Worm (Caenorhabditis elegans) whole organism, L2 larva: ENCODE data around the gene Y48A6B.3.

Experiments used
- C34F6.9 ChIP-seq: fragments of 150-350 bp; optimal IDR thresholded peaks from 2 replicates; lab custom pipeline; 2014; ENCODE audit warnings: missing biosample characterization, missing genetic modification characterization
- R02D3.7 ChIP-seq: fragments of 150-350 bp; optimal IDR thresholded peaks from 2 replicates; lab custom pipeline; 2014; ENCODE audit warnings: missing biosample characterization, missing genetic modification characterization
- Y55F3AM.14 ChIP-seq: fragments of 200-800 bp; sonication (Bioruptor generic); optimal IDR thresholded peaks from 2 replicates; lab custom pipeline; 2018; ENCODE audit warnings: mild to moderate bottlenecking, missing genetic modification characterization, missing compliant biosample characterization
- ZK546.5 ChIP-seq: sonication (generic microtip); optimal IDR thresholded peaks from 2 replicates; lab custom pipeline; 2017; ENCODE audit warnings: missing biosample characterization, missing genetic modification characterization
- alr-1 ChIP-seq: fragments of 150-350 bp; optimal IDR thresholded peaks from 2 replicates; lab custom pipeline; 2014; ENCODE audit warnings: missing biosample characterization, missing genetic modification characterization
- ama-1 ChIP-seq: fragments of 150-350 bp; optimal IDR thresholded peaks from 2 replicates; lab custom pipeline; 2018; ENCODE audit warnings: inconsistent platforms
- blmp-1 ChIP-seq: sonication (generic microtip); optimal IDR thresholded peaks from 2 replicates; lab custom pipeline; 2017; ENCODE audit warnings: missing genetic modification characterization, mild to moderate bottlenecking, missing compliant biosample characterization, antibody characterized with exemption, moderate library complexity; ENCODE audit not compliant: insufficient read depth
- ceh-16 ChIP-seq: fragments of 150-350 bp; optimal IDR thresholded peaks from 2 replicates; lab custom pipeline; 2014; ENCODE audit warnings: missing biosample characterization, missing genetic modification characterization
- ceh-82 ChIP-seq: fragments of 150-350 bp; optimal IDR thresholded peaks from 2 replicates; lab custom pipeline; 2014; ENCODE audit warnings: missing biosample characterization, missing genetic modification characterization
- crh-2 ChIP-seq: sonication (generic microtip); optimal IDR thresholded peaks from 2 replicates; lab custom pipeline; 2017; ENCODE audit warnings: missing biosample characterization, missing genetic modification characterization
- dmd-4 ChIP-seq: sonication (generic microtip); optimal IDR thresholded peaks from 2 replicates; lab custom pipeline; 2017; ENCODE audit warnings: missing biosample characterization, missing genetic modification characterization
- egl-27 ChIP-seq: sonication (generic microtip); optimal IDR thresholded peaks from 3 replicates; lab custom pipeline; 2017; ENCODE audit warnings: missing biosample characterization, missing genetic modification reagents, missing genetic modification characterization
- fos-1 ChIP-seq: fragments of 150-350 bp; optimal IDR thresholded peaks from 2 replicates; lab custom pipeline; 2014; ENCODE audit warnings: missing biosample characterization, missing genetic modification characterization
- gmeb-1 ChIP-seq: fragments of 150-350 bp; optimal IDR thresholded peaks from 2 replicates; lab custom pipeline; 2014; ENCODE audit warnings: missing biosample characterization, missing genetic modification characterization
- lin-11 ChIP-seq: fragments of 150-350 bp; sonication (generic microtip); optimal IDR thresholded peaks from 2 replicates; lab custom pipeline; 2014; ENCODE audit warnings: missing biosample characterization, missing genetic modification characterization, inconsistent platforms, mixed read lengths
- lin-13 ChIP-seq: fragments of 150-350 bp; optimal IDR thresholded peaks from 2 replicates; lab custom pipeline; 2014; ENCODE audit warnings: missing biosample characterization, missing genetic modification reagents, missing genetic modification characterization
- lin-39 ChIP-seq: fragments of 150-350 bp; optimal IDR thresholded peaks from 2 replicates; lab custom pipeline; 2014; ENCODE audit warnings: missing biosample characterization, missing genetic modification reagents, missing genetic modification characterization
- lsy-2 ChIP-seq, 2 experiments: fragments of 150-350 bp in 1 of 2; sonication (generic microtip) in 1 of 2; optimal IDR thresholded peaks; 2 replicates each; lab custom pipeline; 2014 to 2017; ENCODE audit warnings: missing biosample characterization in 2 of 2, missing genetic modification characterization in 2 of 2
- mab-5 ChIP-seq: fragments of 150-350 bp; optimal IDR thresholded peaks from 2 replicates; lab custom pipeline; 2014; ENCODE audit warnings: missing biosample characterization, missing genetic modification characterization
- mbf-1 ChIP-seq: sonication (generic microtip); optimal IDR thresholded peaks from 2 replicates; lab custom pipeline; 2017; ENCODE audit warnings: missing biosample characterization, missing genetic modification characterization
- mdl-1 ChIP-seq, 2 experiments: fragments of 150-350 bp in 1 of 2; sonication (generic microtip) in 1 of 2; optimal IDR thresholded peaks; 2 replicates each; lab custom pipeline; 2017; ENCODE audit warnings: missing biosample characterization in 2 of 2, missing genetic modification characterization in 2 of 2
- nhr-10 ChIP-seq: sonication (generic microtip); optimal IDR thresholded peaks from 2 replicates; lab custom pipeline; 2017; ENCODE audit warnings: missing biosample characterization, missing genetic modification characterization
- nhr-11 ChIP-seq: fragments of 150-350 bp; optimal IDR thresholded peaks from 2 replicates; lab custom pipeline; 2014; ENCODE audit warnings: missing biosample characterization, missing genetic modification characterization
- nhr-12 ChIP-seq: fragments of 150-350 bp; optimal IDR thresholded peaks from 2 replicates; lab custom pipeline; 2014; ENCODE audit warnings: missing biosample characterization, missing genetic modification characterization
- nhr-129 ChIP-seq: fragments of 150-350 bp; optimal IDR thresholded peaks from 2 replicates; lab custom pipeline; 2014; ENCODE audit warnings: missing biosample characterization, missing genetic modification characterization
- nhr-21 ChIP-seq: fragments of 150-350 bp; optimal IDR thresholded peaks from 2 replicates; lab custom pipeline; 2014; ENCODE audit warnings: missing biosample characterization, missing genetic modification characterization
- nhr-25 ChIP-seq: fragments of 150-350 bp; sonication (generic microtip); optimal IDR thresholded peaks from 3 replicates; lab custom pipeline; 2014; ENCODE audit warnings: missing biosample characterization, missing genetic modification characterization
- nhr-77 ChIP-seq: fragments of 150-350 bp; optimal IDR thresholded peaks from 2 replicates; lab custom pipeline; 2014; ENCODE audit warnings: missing biosample characterization, missing genetic modification characterization
- peb-1 ChIP-seq: fragments of 150-350 bp; optimal IDR thresholded peaks from 2 replicates; lab custom pipeline; 2014; ENCODE audit warnings: missing biosample characterization, missing genetic modification characterization
- sem-4 ChIP-seq: fragments of 150-350 bp; optimal IDR thresholded peaks from 2 replicates; lab custom pipeline; 2014; ENCODE audit warnings: missing biosample characterization, missing genetic modification reagents, missing genetic modification characterization
- skn-1 ChIP-seq: sonication (generic microtip); optimal IDR thresholded peaks from 2 replicates; lab custom pipeline; 2017; ENCODE audit warnings: missing biosample characterization, missing genetic modification characterization
- sma-3 ChIP-seq: sonication (generic microtip); optimal IDR thresholded peaks from 2 replicates; lab custom pipeline; 2016; ENCODE audit warnings: missing genetic modification reagents, missing genetic modification characterization, missing compliant biosample characterization
- unc-62 ChIP-seq: fragments of 150-350 bp; optimal IDR thresholded peaks from 2 replicates; lab custom pipeline; 2014; ENCODE audit warnings: missing biosample characterization, missing genetic modification reagents, missing genetic modification characterization
- ztf-1 ChIP-seq: fragments of 200-800 bp; sonication (Bioruptor generic); conservative IDR thresholded peaks from 2 replicates; pipeline ENCODE4 v1.3.6; 2022; ENCODE audit warnings: missing genetic modification characterization, missing compliant biosample characterization
- ztf-11 ChIP-seq: sonication (generic microtip); optimal IDR thresholded peaks from 2 replicates; lab custom pipeline; 2017; ENCODE audit warnings: missing biosample characterization, missing genetic modification characterization
- ztf-4 ChIP-seq: fragments of 150-350 bp; optimal IDR thresholded peaks from 2 replicates; lab custom pipeline; 2014; ENCODE audit warnings: missing biosample characterization, missing genetic modification characterization

Y48A6B.3 gene

DNA sequence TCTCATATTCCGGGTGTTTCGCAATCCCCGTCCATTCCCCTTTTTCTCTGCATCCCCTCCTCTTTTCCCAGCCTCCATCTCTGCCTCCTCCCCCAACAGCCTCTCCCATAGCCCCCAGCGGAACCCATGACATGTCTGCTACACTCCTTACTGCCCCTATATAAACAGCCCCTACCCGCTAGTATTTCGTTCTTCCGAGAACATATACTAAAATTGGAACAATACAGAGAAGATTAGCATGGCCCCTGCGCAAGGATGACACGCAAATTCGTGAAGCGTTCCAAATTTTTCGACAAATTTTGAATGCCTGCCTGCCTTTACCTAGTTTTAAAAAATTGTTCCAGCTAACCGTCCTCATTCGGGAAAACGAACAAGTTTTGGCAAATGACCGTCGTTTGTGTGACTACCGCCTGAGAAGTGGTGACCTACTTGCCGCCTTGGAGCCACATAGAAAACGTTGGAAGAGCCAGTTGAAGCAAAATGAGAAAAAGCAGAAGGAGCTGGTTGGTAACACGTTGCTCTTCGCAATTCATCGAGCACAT, 18.5 kb upstream of the Y48A6B.3 start (continued):
- TF ChIP-seq nhr-11, result peak; percentile 52
- peak; percentile 94 for TF ChIP-seq mab-5 (tag; lab: Kevin White, UChicago)
- TF ChIP-seq mbf-1 (tag; lab: Kevin White, UChicago), result peak; percentile 36
- no peak for TF ChIP-seq lin-39
- peak; percentile 86 for TF ChIP-seq ceh-82 (tag; lab: Kevin White, UChicago)
- TF ChIP-seq R02D3.7 (tag; lab: Kevin White, UChicago), result peak; percentile 38
- peak; percentile 81 for TF ChIP-seq nhr-77 (tag; lab: Kevin White, UChicago)
- peak; percentile 95 for TF ChIP-seq ztf-4 (tag; lab: Kevin White, UChicago)
- peak; percentile 97 for TF ChIP-seq sem-4 (tag; lab: Kevin White, UChicago)
- peak; percentile 75 for TF ChIP-seq ama-1 (lab: Kevin White, UChicago)
- TF ChIP-seq peb-1 (tag; lab: Kevin White, UChicago), result no peak
- TF ChIP-seq dmd-4 (tag; lab: Kevin White, UChicago), result peak; percentile 59
- peak; percentile 94 for TF ChIP-seq nhr-25 (tag; lab: Kevin White, UChicago)
- peak; percentile 95 for TF ChIP-seq nhr-129 (tag; lab: Kevin White, UChicago)
- TF ChIP-seq unc-62 (GFP tag; lab: Kevin White, UChicago), result no peak

DNA sequence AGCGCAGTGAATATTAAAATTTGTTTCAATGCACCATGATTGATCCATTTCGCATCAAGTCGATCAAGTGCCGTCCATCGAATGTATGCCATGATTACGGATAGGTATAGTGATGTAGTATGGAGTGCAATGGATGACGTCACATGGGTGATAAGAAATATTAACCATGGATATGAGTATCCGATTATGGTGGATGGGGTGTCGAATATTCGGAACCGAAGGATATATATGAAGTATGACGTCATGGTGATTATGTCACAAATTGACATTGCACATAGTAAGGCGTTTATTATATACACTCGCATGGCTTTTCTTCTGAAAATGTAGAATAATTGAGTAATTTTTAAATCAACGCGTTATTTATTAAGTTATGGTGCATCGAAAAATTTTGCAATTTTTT, 13.9 kb upstream of the Y48A6B.3 start:
- no peak for TF ChIP-seq ztf-4 (tag; lab: Kevin White, UChicago)
- TF ChIP-seq R02D3.7 (tag; lab: Kevin White, UChicago), result no peak
- TF ChIP-seq ztf-11 (tag; lab: Kevin White, UChicago), result no peak
- TF ChIP-seq ztf-1 (GFP tag; lab: Robert Waterston, UW), result no peak
- TF ChIP-seq ceh-16, result no peak
- no peak for TF ChIP-seq ceh-82 (tag; lab: Kevin White, UChicago)
- TF ChIP-seq lsy-2 (tag; optimal IDR thresholded peaks at IDR 0.05; lab: Kevin White, UChicago), result no peak
- no peak for TF ChIP-seq alr-1 (tag; lab: Kevin White, UChicago)
- no peak for TF ChIP-seq nhr-129 (tag; lab: Kevin White, UChicago)
- TF ChIP-seq lin-39, result no peak
- TF ChIP-seq nhr-77 (tag; lab: Kevin White, UChicago), result no peak
- no peak for TF ChIP-seq nhr-25 (tag; lab: Kevin White, UChicago)
- TF ChIP-seq ama-1 (lab: Kevin White, UChicago), result no peak
- no peak for TF ChIP-seq nhr-10 (tag; lab: Kevin White, UChicago)
- TF ChIP-seq sma-3 (GFP tag; lab: Kevin White, UChicago), result no peak
- no peak for TF ChIP-seq skn-1 (tag; lab: Kevin White, UChicago)
- TF ChIP-seq Y55F3AM.14 (GFP tag; lab: Kevin White, UChicago), result no peak
- no peak for TF ChIP-seq lin-11 (tag; lab: Kevin White, UChicago)
- no peak for TF ChIP-seq sem-4 (tag; lab: Kevin White, UChicago)
- no peak for TF ChIP-seq ZK546.5 (tag; lab: Kevin White, UChicago)

DNA sequence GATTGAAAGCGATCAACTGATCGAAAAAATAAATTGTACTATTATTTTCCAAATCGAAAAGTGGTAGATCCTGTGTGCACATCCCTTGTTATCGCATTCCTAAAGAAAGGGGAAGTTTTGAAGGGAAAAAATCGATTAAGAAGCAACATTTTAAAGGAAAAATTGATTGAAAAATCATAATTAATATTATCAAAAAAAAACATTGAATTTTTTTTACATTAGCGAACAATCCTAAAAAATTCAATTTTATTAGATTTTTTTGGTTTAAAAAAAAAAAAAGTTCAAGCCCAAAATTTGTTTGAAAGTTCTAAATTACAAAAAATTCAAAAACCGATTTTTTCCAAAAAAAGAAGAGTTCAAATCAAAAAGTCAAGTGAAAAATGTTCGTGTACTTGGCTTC, 12.9 kb upstream of the Y48A6B.3 start, which contains the start of gene dmsr-5:
TSS of gene dmsr-5 (minus strand) at position 101 of the 400 bp plus-strand sequence.
- TF ChIP-seq C34F6.9 (tag; lab: Kevin White, UChicago) (no peak), gmeb-1 (tag; lab: Kevin White, UChicago) (no peak), ZK546.5 (tag; lab: Kevin White, UChicago) (no peak), nhr-25 (tag; lab: Kevin White, UChicago) (no peak), fos-1 (no peak), ztf-4 (tag; lab: Kevin White, UChicago) (no peak), sma-3 (GFP tag; lab: Kevin White, UChicago) (no peak), nhr-12 (no peak), nhr-77 (tag; lab: Kevin White, UChicago) (no peak)
- TF ChIP-seq, all 48 proteins: peak for 0

DNA sequence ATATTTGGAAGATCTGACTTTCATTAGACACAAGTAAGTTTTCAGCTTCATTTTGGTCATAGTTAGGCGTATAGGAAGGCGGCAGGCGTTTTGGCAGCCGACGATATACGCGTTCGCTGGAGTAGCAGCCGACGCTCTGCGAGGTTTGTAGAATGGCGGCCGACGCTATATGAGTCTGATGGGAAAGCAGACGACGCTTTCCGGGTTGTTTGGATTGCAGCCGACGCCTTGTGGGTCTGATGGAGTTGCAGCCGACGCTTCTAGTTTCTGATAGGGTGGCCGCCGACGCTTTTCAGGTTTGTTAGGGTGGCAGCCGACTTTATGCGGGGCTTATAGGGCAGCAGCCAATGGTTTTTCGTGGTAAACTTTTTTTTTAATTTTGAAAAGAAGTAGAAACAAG, 5.2 kb upstream of the Y48A6B.3 start:
- no peak for TF ChIP-seq blmp-1 (tag; lab: Kevin White, UChicago)
- no peak for TF ChIP-seq Y55F3AM.14 (GFP tag; lab: Kevin White, UChicago)
- no peak for TF ChIP-seq mdl-1 (tag; optimal IDR thresholded peaks at IDR 0.05; lab: Kevin White, UChicago)
- TF ChIP-seq ztf-4 (tag; lab: Kevin White, UChicago), result no peak
- TF ChIP-seq C34F6.9 (tag; lab: Kevin White, UChicago), result no peak
- no peak for TF ChIP-seq nhr-129 (tag; lab: Kevin White, UChicago)
- no peak for TF ChIP-seq ztf-1 (GFP tag; lab: Robert Waterston, UW)
- TF ChIP-seq skn-1 (tag; lab: Kevin White, UChicago), result no peak
- no peak for TF ChIP-seq egl-27
- TF ChIP-seq crh-2 (tag; lab: Kevin White, UChicago), result no peak
- no peak for TF ChIP-seq lin-13 (GFP tag; lab: Kevin White, UChicago)
- no peak for TF ChIP-seq mab-5 (tag; lab: Kevin White, UChicago)
- TF ChIP-seq ama-1 (lab: Kevin White, UChicago), result no peak
- no peak for TF ChIP-seq nhr-10 (tag; lab: Kevin White, UChicago)
- no peak for TF ChIP-seq nhr-21 (tag; lab: Kevin White, UChicago)
- TF ChIP-seq lsy-2 (tag; optimal IDR thresholded peaks at IDR 0.05; lab: Kevin White, UChicago), result no peak
- no peak for TF ChIP-seq sma-3 (GFP tag; lab: Kevin White, UChicago)
